Worm (Caenorhabditis elegans) whole organism, young adult: ENCODE measurements around the gene mdt-28.

Experiments
- K12H6.12 ChIP-seq: fragments of 200-800 bp; sonication (Bioruptor generic); optimal IDR thresholded peaks from 2 replicates; lab custom pipeline; 2018; ENCODE audit warnings: mild to moderate bottlenecking, missing genetic modification characterization, missing compliant biosample characterization
- Y95B8A.8 ChIP-seq: fragments of 200-800 bp; sonication (Bioruptor generic); IDR thresholded peaks from 2 replicates; pipeline ENCODE4 v1.3.6; 2022; ENCODE audit warnings: missing genetic modification reagents, missing genetic modification characterization, missing compliant biosample characterization
- ama-1 ChIP-seq, 3 experiments: fragments of 150-350 bp in 1 of 3; sonication (generic microtip) in 2 of 3; optimal IDR thresholded peaks; 2 replicates each; lab custom pipeline; 2014 to 2018; ENCODE audit warnings: missing biosample characterization in 2 of 3, missing genetic modification characterization in 2 of 3, missing genetic modification reagents in 2 of 3
- ceh-79 ChIP-seq: sonication (generic microtip); optimal IDR thresholded peaks from 2 replicates; lab custom pipeline; 2017; ENCODE audit warnings: mild to moderate bottlenecking, missing genetic modification characterization, missing compliant biosample characterization
- chd-7 ChIP-seq: sonication (generic microtip); optimal IDR thresholded peaks from 2 replicates; lab custom pipeline; 2016; ENCODE audit warnings: mild to moderate bottlenecking, missing genetic modification characterization, moderate library complexity, missing compliant biosample characterization
- him-1 ChIP-seq: sonication (generic microtip); optimal IDR thresholded peaks from 2 replicates; lab custom pipeline; 2016; ENCODE audit warnings: missing genotype, missing genetic modification reagents, missing genetic modification characterization, missing compliant biosample characterization
- hrde-1 ChIP-seq: sonication (generic microtip); optimal IDR thresholded peaks from 2 replicates; lab custom pipeline; 2016; ENCODE audit warnings: missing genetic modification characterization, mild to moderate bottlenecking, missing compliant biosample characterization, moderate library complexity, missing genotype, missing genetic modification reagents, borderline replicate concordance
- lin-35 ChIP-seq, 3 experiments: fragments of 150-350 bp in 2 of 3; sonication (generic microtip) in 1 of 3; optimal IDR thresholded peaks; 2 replicates each; lab custom pipeline; 2014 to 2018; ENCODE audit warnings: missing biosample characterization in 3 of 3, missing genetic modification characterization in 3 of 3, missing genetic modification reagents in 3 of 3
- madf-10 ChIP-seq: sonication (generic microtip); optimal IDR thresholded peaks from 2 replicates; lab custom pipeline; 2016; ENCODE audit warnings: mild to moderate bottlenecking, missing genetic modification characterization, missing compliant biosample characterization
- pha-4 ChIP-seq: fragments of 150-350 bp; sonication (generic microtip); optimal IDR thresholded peaks from 2 replicates; lab custom pipeline; 2014; ENCODE audit warnings: missing biosample characterization, missing genetic modification reagents, missing genetic modification characterization
- snpc-4 ChIP-seq, 5 experiments: fragments of 150-350 bp in 1 of 5; sonication (generic microtip) in 4 of 5; optimal IDR thresholded peaks; 2 replicates each; lab custom pipeline; 2014 to 2018; ENCODE audit warnings: missing genetic modification characterization in 5 of 5, missing biosample characterization in 3 of 5, antibody characterized with exemption in 2 of 5, mild to moderate bottlenecking in 2 of 5, missing compliant biosample characterization in 2 of 5, missing genotype in 2 of 5, moderate library complexity in 2 of 5, missing genetic modification reagents in 1 of 5
- tbx-9 ChIP-seq: sonication (generic microtip); optimal IDR thresholded peaks from 2 replicates; lab custom pipeline; 2016; ENCODE audit warnings: borderline replicate concordance, missing genetic modification characterization, inconsistent platforms, missing compliant biosample characterization
- zfh-2 ChIP-seq: fragments of 200-800 bp; sonication (Bioruptor generic); conservative IDR thresholded peaks from 2 replicates; pipeline ENCODE4 v1.3.6; 2022; ENCODE audit warnings: missing genetic modification reagents, missing genetic modification characterization, missing compliant biosample characterization
- ztf-6 ChIP-seq: fragments of 200-800 bp; sonication (Bioruptor generic); IDR thresholded peaks from 2 replicates; pipeline ENCODE4 v1.3.6; 2022; ENCODE audit warnings: missing genetic modification reagents, missing genetic modification characterization, missing compliant biosample characterization

DNA sequence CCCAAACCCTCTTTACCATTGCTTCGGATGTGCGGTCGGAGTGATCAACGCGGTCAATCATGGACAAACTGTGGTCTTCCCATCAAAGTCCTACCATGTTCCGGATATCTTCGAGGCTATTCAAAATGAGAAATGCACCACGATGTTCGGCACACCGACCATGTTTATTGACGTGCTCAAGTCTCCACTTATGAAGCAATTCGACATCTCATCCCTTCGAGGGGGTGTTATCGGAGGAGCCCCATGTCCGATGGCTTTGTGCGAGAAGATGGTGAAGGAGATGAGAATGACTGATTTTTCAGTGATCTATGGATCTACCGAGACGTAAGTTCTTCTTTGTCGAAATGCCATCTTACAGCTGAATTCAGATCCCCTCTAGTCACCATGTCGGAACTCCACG, 6.8 kb downstream of the mdt-28 start:
- TF ChIP-seq ceh-79 (tag; lab: Kevin White, UChicago) (no peak), lin-35 (GFP tag; optimal IDR thresholded peaks at IDR 0.05; lab: Kevin White, UChicago) (no peak), tbx-9 (tag; lab: Kevin White, UChicago) (no peak), snpc-4 (GFP tag; optimal IDR thresholded peaks at IDR 0.05; lab: Kevin White, UChicago) (no peak), snpc-4 (tag; optimal IDR thresholded peaks at IDR 0.05; lab: Kevin White, UChicago) (no peak), madf-10 (tag; lab: Kevin White, UChicago) (no peak), ama-1 (optimal IDR thresholded peaks at IDR 0.05; lab: Kevin White, UChicago) (peak; percentile 42), ama-1 (GFP tag; optimal IDR thresholded peaks at IDR 0.05; lab: Kevin White, UChicago) (no peak), Y95B8A.8 (no peak), zfh-2 (GFP tag; lab: Robert Waterston, UW) (no peak), pha-4 (no peak), hrde-1 (tag; lab: Kevin White, UChicago) (no peak), him-1 (no peak), ztf-6 (GFP tag; lab: Robert Waterston, UW) (no peak), K12H6.12 (tag; lab: Kevin White, UChicago) (no peak), chd-7 (tag; lab: Kevin White, UChicago) (no peak)
